Fruit fly (Drosophila melanogaster) whole organism, prepupa: ENCODE measurements around the gene CG11367.
A peak's percentile ranks its signal among the peaks of the same experiment; 100 is the strongest.
"Not testable (repeated sequence)": the region's sequence is repeated elsewhere in the genome, so short reads cannot be mapped to it uniquely, and the experiment has no call there.

ENCODE experiments used
- CG10631 ChIP-seq: fragments of 200-800 bp; sonication (Bioruptor generic); optimal IDR thresholded peaks from 2 replicates; lab custom pipeline; 2016; ENCODE audit warnings: missing biosample characterization, missing genetic modification characterization
- CG11762 ChIP-seq: fragments of 200-800 bp; sonication (Bioruptor generic); optimal IDR thresholded peaks from 3 replicates; lab custom pipeline; 2016; ENCODE audit warnings: missing biosample characterization, missing genetic modification characterization; ENCODE audit not compliant: insufficient read depth
- CG15336 ChIP-seq: fragments of 200-800 bp; sonication (Bioruptor generic); IDR thresholded peaks from 2 replicates; pipeline ENCODE4 v1.3.6; 2022; ENCODE audit warnings: missing biosample characterization, missing genetic modification characterization
- CG16779 ChIP-seq: fragments of 200-800 bp; sonication (Bioruptor generic); optimal IDR thresholded peaks from 3 replicates; lab custom pipeline; 2017; ENCODE audit warnings: missing biosample characterization, mild to moderate bottlenecking, missing genetic modification characterization
- CG31627 ChIP-seq: fragments of 200-800 bp; sonication (Bioruptor generic); optimal IDR thresholded peaks from 3 replicates; lab custom pipeline; 2016; ENCODE audit warnings: missing biosample characterization, missing genetic modification characterization
- CG32006 ChIP-seq: fragments of 200-800 bp; sonication (Bioruptor generic); optimal IDR thresholded peaks from 3 replicates; lab custom pipeline; 2017; ENCODE audit warnings: missing biosample characterization, mild to moderate bottlenecking, missing genetic modification characterization
- CG34406 ChIP-seq: fragments of 200-800 bp; sonication (Bioruptor generic); optimal IDR thresholded peaks from 3 replicates; lab custom pipeline; 2016; ENCODE audit warnings: missing biosample characterization, missing genetic modification characterization
- CG4318 ChIP-seq: fragments of 200-800 bp; sonication (Bioruptor generic); optimal IDR thresholded peaks from 3 replicates; lab custom pipeline; 2017; ENCODE audit warnings: missing biosample characterization, mild to moderate bottlenecking, missing genetic modification characterization
- CG6163 ChIP-seq: fragments of 200-800 bp; sonication (Bioruptor generic); IDR thresholded peaks from 3 replicates; pipeline ENCODE4 v1.3.6; 2022; ENCODE audit warnings: missing biosample characterization, missing genetic modification characterization
- CG6792 ChIP-seq: fragments of 200-800 bp; sonication (Bioruptor generic); optimal IDR thresholded peaks from 3 replicates; lab custom pipeline; 2016; ENCODE audit warnings: missing biosample characterization, missing genetic modification characterization
- CG6808 ChIP-seq: fragments of 200-800 bp; sonication (Bioruptor generic); optimal IDR thresholded peaks from 3 replicates; lab custom pipeline; 2017; ENCODE audit warnings: missing biosample characterization, missing genetic modification characterization, mild to moderate bottlenecking, moderate library complexity, missing genetic modification reagents
- CG7368 ChIP-seq: fragments of 200-800 bp; sonication (Bioruptor generic); optimal IDR thresholded peaks from 3 replicates; lab custom pipeline; 2016; ENCODE audit warnings: missing biosample characterization, missing genetic modification characterization
- CG8119 ChIP-seq: fragments of 200-800 bp; sonication (Bioruptor generic); IDR thresholded peaks from 3 replicates; pipeline ENCODE4 v1.3.6; 2022; ENCODE audit warnings: missing biosample characterization, missing genetic modification characterization
- CG8319 ChIP-seq: fragments of 200-800 bp; sonication (Bioruptor generic); optimal IDR thresholded peaks from 3 replicates; lab custom pipeline; 2016; ENCODE audit warnings: missing biosample characterization, missing genetic modification characterization
- CG9139 ChIP-seq: fragments of 200-800 bp; sonication (Bioruptor generic); optimal IDR thresholded peaks from 3 replicates; lab custom pipeline; 2017; ENCODE audit warnings: missing biosample characterization, mild to moderate bottlenecking, missing genetic modification characterization
- Eip75B ChIP-seq: fragments of 200-800 bp; sonication (Bioruptor generic); optimal IDR thresholded peaks from 3 replicates; lab custom pipeline; 2016; ENCODE audit warnings: missing biosample characterization, missing genetic modification characterization
- Eip78C ChIP-seq: fragments of 200-800 bp; sonication (Bioruptor generic); peaks from one replicate; lab custom pipeline; 2016; ENCODE audit warnings: missing biosample characterization, missing genetic modification characterization
- Gug ChIP-seq: fragments of 200-800 bp; sonication (Bioruptor generic); IDR thresholded peaks from 2 replicates; pipeline ENCODE4 v1.3.6; 2022; ENCODE audit warnings: missing biosample characterization, missing genetic modification characterization
- Hr38 ChIP-seq: sonication (Bioruptor generic); optimal IDR thresholded peaks from 2 replicates; lab custom pipeline; 2016; ENCODE audit warnings: missing biosample characterization, missing genetic modification characterization
- Hr4 ChIP-seq: fragments of 200-800 bp; sonication (Bioruptor generic); optimal IDR thresholded peaks from 3 replicates; lab custom pipeline; 2016; ENCODE audit warnings: missing biosample characterization, missing genetic modification characterization
- Met ChIP-seq: fragments of 200-800 bp; sonication (Bioruptor generic); optimal IDR thresholded peaks from 3 replicates; lab custom pipeline; 2016; ENCODE audit warnings: missing biosample characterization, missing genetic modification characterization
- Smox ChIP-seq: fragments of 200-800 bp; sonication (Bioruptor generic); optimal IDR thresholded peaks from 3 replicates; lab custom pipeline; 2016; ENCODE audit warnings: missing biosample characterization, missing genetic modification characterization
- Sox102F ChIP-seq: fragments of 200-800 bp; sonication (Bioruptor generic); optimal IDR thresholded peaks from 2 replicates; lab custom pipeline; 2016; ENCODE audit warnings: missing biosample characterization, mild to moderate bottlenecking, missing genetic modification characterization
- Sox15 ChIP-seq: fragments of 200-800 bp; sonication (Bioruptor generic); optimal IDR thresholded peaks from 3 replicates; lab custom pipeline; 2016; ENCODE audit warnings: missing biosample characterization, missing genetic modification characterization
- acj6 ChIP-seq: fragments of 200-800 bp; sonication (Bioruptor generic); optimal IDR thresholded peaks from 3 replicates; lab custom pipeline; 2016; ENCODE audit warnings: missing biosample characterization, missing genetic modification characterization
- dac ChIP-seq: fragments of 200-800 bp; sonication (Bioruptor generic); optimal IDR thresholded peaks from 2 replicates; lab custom pipeline; 2017; ENCODE audit warnings: missing biosample characterization, mild to moderate bottlenecking, missing genetic modification characterization
- esn ChIP-seq: fragments of 200-800 bp; sonication (Bioruptor generic); optimal IDR thresholded peaks from 2 replicates; lab custom pipeline; 2016; ENCODE audit warnings: missing biosample characterization, mild to moderate bottlenecking, missing genetic modification characterization, moderate library complexity
- fd59A ChIP-seq: fragments of 200-800 bp; sonication (Bioruptor generic); optimal IDR thresholded peaks from 2 replicates; lab custom pipeline; 2017; ENCODE audit warnings: missing biosample characterization, mild to moderate bottlenecking, missing genetic modification characterization, missing genetic modification reagents
- fkh ChIP-seq: fragments of 200-800 bp; sonication (Bioruptor generic); optimal IDR thresholded peaks from 3 replicates; lab custom pipeline; 2017; ENCODE audit warnings: missing biosample characterization, mild to moderate bottlenecking, missing genetic modification characterization, moderate library complexity
- pdm3 ChIP-seq: fragments of 200-800 bp; sonication (Bioruptor generic); optimal IDR thresholded peaks from 3 replicates; lab custom pipeline; 2016; ENCODE audit warnings: missing biosample characterization, missing genetic modification characterization
- salr ChIP-seq, 2 experiments: fragments of 200-800 bp; sonication (Bioruptor generic); optimal IDR thresholded peaks; 3 replicates each; lab custom pipeline; 2016 to 2018; ENCODE audit warnings: missing biosample characterization in 2 of 2, missing genetic modification characterization in 2 of 2, mild to moderate bottlenecking in 1 of 2
- spab ChIP-seq: fragments of 200-800 bp; sonication (Bioruptor generic); optimal IDR thresholded peaks from 2 replicates; lab custom pipeline; 2017; ENCODE audit warnings: missing biosample characterization, mild to moderate bottlenecking, missing genetic modification characterization, missing genetic modification reagents
- topi ChIP-seq: fragments of 200-800 bp; sonication (Bioruptor generic); optimal IDR thresholded peaks from 3 replicates; lab custom pipeline; 2016; ENCODE audit warnings: missing biosample characterization, missing genetic modification characterization

CG11367 gene

DNA sequence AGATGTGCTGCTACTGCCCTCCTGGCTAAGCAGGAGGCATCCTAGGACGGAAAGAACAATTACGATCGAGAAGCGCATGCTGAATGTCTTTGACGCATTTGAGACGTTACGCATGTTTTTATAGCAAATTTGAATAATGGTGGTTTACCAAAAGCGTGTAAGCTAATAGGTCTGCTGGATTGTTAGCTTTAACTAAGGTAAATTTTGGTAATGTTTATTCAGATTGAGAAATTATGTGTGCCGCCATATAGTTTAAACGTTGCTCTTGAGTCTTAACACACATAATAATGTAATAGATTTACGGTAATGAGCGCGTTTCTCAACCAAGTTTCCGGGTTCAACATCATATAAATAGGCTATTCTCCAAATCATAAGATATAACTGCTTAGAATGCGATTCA, 34.2 kb upstream of the CG11367 start, which contains the start of the genes CG12546 and CG14453:
Gene CG12546 (minus strand): TSS at position 101 of the 400 bp plus-strand sequence.
Gene CG14453 (plus strand): TSS at position 372 of the 400 bp plus-strand sequence.
- TF ChIP-seq CG8319 (GFP tag; lab: Kevin White, UChicago) (no peak), CG9139 (GFP tag; lab: Kevin White, UChicago) (no peak), Hr4 (GFP tag; lab: Kevin White, UChicago) (no peak), CG11762 (GFP tag; lab: Kevin White, UChicago) (no peak), CG7368 (GFP tag; lab: Kevin White, UChicago) (no peak), CG6792 (GFP tag; lab: Kevin White, UChicago) (no peak), dac (GFP tag; lab: Kevin White, UChicago) (no peak), CG4318 (no peak), Smox (GFP tag; lab: Kevin White, UChicago) (no peak), CG34406 (GFP tag; lab: Kevin White, UChicago) (no peak), fd59A (GFP tag; lab: Kevin White, UChicago) (no peak), topi (GFP tag; lab: Kevin White, UChicago) (no peak), esn (GFP tag; lab: Kevin White, UChicago) (no peak), Sox102F (GFP tag; lab: Kevin White, UChicago) (no peak), Met (no peak), Hr38 (GFP tag; lab: Kevin White, UChicago) (no peak), CG32006 (GFP tag; lab: Kevin White, UChicago) (no peak)

DNA sequence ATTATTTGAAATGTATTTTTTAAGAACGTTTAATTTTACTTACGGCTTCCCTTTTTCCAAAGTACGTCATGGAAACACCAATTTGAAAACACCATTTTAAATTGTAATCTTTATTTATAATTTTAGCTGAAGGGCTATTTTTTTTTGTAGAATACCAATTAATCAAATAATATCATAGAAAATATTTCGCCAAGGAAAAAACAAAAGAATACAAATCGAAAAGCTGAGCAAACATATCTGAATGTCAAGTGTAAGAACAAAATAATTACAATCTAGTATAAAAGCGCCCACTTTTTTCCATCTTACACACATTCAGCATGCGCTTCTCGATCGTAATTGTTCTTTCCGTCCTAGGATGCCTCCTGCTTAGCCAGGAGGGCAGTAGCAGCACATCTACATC, 32.3 kb upstream of the CG11367 start, which contains the start of gene CG14452:
Gene CG14452 (plus strand): TSS at position 301 of the 400 bp plus-strand sequence.
- TF ChIP-seq CG34406 (GFP tag; lab: Kevin White, UChicago) (no peak), salr (GFP tag; optimal IDR thresholded peaks at IDR 0.05; lab: Kevin White, UChicago) (no peak), Hr4 (GFP tag; lab: Kevin White, UChicago) (no peak), CG31627 (GFP tag; lab: Kevin White, UChicago) (no peak), Eip78C (GFP tag; lab: Kevin White, UChicago) (no peak), CG7368 (GFP tag; lab: Kevin White, UChicago) (no peak), spab (GFP tag; lab: Kevin White, UChicago) (no peak), acj6 (GFP tag; lab: Kevin White, UChicago) (no peak), CG6808 (GFP tag; lab: Kevin White, UChicago) (no peak), CG8119 (no peak), CG10631 (GFP tag; lab: Kevin White, UChicago) (no peak), pdm3 (GFP tag; lab: Kevin White, UChicago) (no peak), CG6163 (GFP tag; lab: Robert Waterston, UW) (no peak), Gug (no peak), CG4318 (no peak)

DNA sequence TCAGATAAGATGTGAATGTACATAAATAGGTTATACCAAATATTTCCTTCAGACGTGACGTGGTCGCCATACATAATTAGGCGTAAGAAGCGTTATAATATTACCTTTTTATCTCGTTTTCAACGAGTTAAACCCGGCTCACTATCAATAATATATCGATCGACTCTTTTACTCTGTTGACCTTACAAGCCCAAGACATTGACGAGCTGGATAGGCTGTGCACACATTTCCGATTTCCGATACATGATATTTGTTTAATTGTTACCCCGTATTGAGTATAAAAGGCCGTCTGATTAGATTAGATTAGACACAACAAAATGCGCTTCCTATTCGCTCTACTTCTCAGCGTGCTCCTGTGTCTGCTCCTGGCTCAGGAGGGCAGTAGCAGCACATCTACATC, 31.0 kb upstream of the CG11367 start, which contains the start of gene CG32453:
Gene CG32453 (plus strand): TSS at position 301 of the 400 bp plus-strand sequence.
- TF ChIP-seq topi (GFP tag; lab: Kevin White, UChicago); Sox15 (GFP tag; lab: Kevin White, UChicago); CG15336 (GFP tag; lab: Robert Waterston, UW): not testable (repeated sequence)

DNA sequence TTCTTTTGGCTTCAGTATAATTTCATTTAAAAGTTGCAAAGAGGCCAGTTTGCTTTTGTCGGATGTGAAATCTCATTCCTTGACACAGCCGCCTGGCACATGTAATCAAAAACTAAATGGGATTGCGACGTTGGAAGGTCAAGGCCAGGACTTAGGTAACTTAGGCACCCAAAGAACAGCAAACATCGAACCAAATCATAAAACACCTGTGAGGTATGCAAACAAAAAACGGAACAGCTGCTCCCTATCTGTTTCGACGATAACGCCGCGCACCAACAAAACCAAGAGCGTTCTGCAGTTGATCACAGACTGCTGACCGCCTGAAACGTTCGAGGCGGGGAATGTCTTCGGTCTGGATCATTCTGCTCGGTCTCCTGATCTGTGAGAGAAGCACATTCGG, 28.8 kb upstream of the CG11367 start, which contains the start of gene CG45116:
Gene CG45116 (plus strand): TSS at position 301 of the 400 bp plus-strand sequence.
- TF ChIP-seq fkh (GFP tag; lab: Kevin White, UChicago) (peak; percentile 46), CG16779 (no peak), Eip75B (GFP tag; lab: Kevin White, UChicago) (no peak), Smox (GFP tag; lab: Kevin White, UChicago) (no peak)

DNA sequence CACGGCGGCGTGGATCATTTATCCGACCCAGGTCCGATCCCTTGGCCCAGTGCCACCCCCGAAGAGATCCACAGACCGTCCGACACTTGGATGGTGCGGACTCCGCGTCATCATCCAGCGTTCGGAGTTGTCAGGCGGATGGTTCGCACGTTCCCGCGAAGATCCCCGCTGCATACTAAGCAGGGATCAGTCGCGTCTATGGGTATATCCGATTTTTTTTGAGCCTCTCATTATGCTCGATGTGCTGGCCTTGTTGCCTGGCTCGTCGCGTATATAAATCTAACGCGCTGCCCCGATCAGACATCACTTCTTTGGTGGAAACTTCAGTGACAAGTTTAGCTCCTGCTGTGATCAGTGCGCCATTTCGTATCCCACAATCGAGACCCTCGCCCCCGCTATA, 16.1 kb upstream of the CG11367 start, which contains the start of gene CG11370:
Gene CG11370 (plus strand): TSS at position 301 of the 400 bp plus-strand sequence.
- TF ChIP-seq spab (GFP tag; lab: Kevin White, UChicago) = no peak
